Worm (Caenorhabditis elegans) whole organism, L4/young adult: Measurements from ENCODE around the gene dhhc-13.

ENCODE experiments used
- dao-5 ChIP-seq: sonication (generic microtip); optimal IDR thresholded peaks from 2 replicates; lab custom pipeline; 2016; ENCODE audit warnings: missing genotype, missing genetic modification characterization, moderate library complexity, missing compliant biosample characterization
- him-1 ChIP-seq: sonication (generic microtip); optimal IDR thresholded peaks from 2 replicates; lab custom pipeline; 2016; ENCODE audit warnings: missing genotype, missing genetic modification reagents, missing genetic modification characterization, missing compliant biosample characterization

DNA sequence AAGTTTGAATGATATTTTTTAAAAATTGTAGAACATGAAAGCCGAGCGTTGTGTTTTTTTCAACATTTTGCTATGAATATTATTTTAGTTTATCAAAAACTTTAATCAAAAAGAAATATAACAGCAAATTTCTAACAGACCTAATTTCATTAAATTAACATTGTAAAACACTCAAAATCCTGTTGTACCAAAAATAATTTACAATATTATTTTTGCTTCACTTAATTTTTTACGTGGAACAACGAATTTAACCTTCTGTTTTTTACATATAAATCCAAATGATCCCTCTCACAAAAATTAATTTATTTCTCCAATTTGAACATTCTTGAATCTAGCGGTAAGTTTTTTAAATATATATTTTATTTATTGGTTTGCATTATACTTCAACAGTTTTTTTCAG is 16.9 kb downstream of the dhhc-13 start, which contains the start of gene H32C10.1:
- TF ChIP-seq dao-5 (no peak), him-1 (tag; lab: Kevin White, UChicago) (no peak)
